Fruit fly (Drosophila melanogaster): ENCODE measurements around the gene CG7564.

DNA sequence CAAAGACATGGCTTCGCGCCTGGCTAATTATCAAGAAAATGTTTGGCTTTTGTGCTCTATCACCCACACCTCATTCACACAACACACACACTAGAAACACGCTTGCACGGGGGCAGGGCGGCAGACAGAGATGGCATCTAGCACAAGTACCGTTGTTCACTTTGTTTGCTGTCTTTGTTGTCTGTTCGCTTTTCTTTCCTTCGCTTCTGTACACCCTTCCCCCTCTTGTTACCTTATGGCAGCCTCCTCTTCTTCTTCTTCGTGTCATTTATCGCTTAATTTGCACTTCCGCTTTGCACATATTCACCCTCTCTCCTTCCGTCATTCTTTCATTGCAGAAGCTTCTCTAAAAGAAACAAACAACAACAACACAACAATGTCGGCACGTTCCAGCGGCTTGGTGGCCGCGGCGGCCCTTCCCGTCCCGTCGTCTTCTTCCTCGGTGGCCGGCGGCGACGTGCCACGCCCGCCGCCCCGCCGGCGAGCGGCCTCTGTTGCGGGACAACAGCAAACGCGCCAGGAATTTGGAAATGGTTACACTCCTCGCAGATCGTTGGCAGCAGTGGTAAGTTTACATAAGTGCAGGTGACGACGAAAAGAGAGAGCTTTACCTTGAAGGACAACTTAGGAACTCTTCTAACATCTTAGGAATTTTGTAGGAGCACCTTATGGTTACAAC lies 16.5 kb downstream of the CG7564 start:
- TF ChIP-seq Snoo (tag; optimal IDR thresholded peaks at IDR 0.05) (no peak), Ets98B (GFP tag; IDR thresholded peaks at IDR 0.05) (no peak), CG8159 (tag; optimal IDR thresholded peaks at IDR 0.05) (no peak), CG10348 (GFP tag; IDR thresholded peaks at IDR 0.05) (no peak), D1 (tag; optimal IDR thresholded peaks at IDR 0.05) (no peak), EcR (GFP tag; optimal IDR thresholded peaks at IDR 0.05) (peak; percentile 16), CG34367 (tag; optimal IDR thresholded peaks at IDR 0.05) (no peak)
